Worm (Caenorhabditis elegans): ENCODE data around the gene PDB1.1.

Gene PDB1.1

ce11 chrX:7558928-7559455 is at the start of gene PDB1.1, which contains the start of gene F08C6.5:
TSS of gene PDB1.1 (minus strand) at chrX:7559085.
TSS of gene F08C6.5 (plus strand) at chrX:7559405.
- TF ChIP-seq sea-1 (GFP tag; conservative IDR thresholded peaks at IDR 0.05) (no peak), tbx-11 (GFP tag; IDR thresholded peaks at IDR 0.05) (no peak), hnd-1 (tag; optimal IDR thresholded peaks at IDR 0.05) (no peak), ceh-13 (GFP tag; optimal IDR thresholded peaks at IDR 0.05) (no peak), tra-4 (tag; optimal IDR thresholded peaks at IDR 0.05) (no peak), tbx-37 (GFP tag; conservative IDR thresholded peaks at IDR 0.05) (no peak), F13C5.2 (tag; optimal IDR thresholded peaks at IDR 0.05) (no peak), hmg-4 (GFP tag; optimal IDR thresholded peaks at IDR 0.05) (no peak), aly-1 (tag; optimal IDR thresholded peaks at IDR 0.05) (no peak), ceh-36 (tag; optimal IDR thresholded peaks at IDR 0.05) (no peak), ets-7 (tag; optimal IDR thresholded peaks at IDR 0.05) (no peak)

- TF ChIP-seq B0310.2 (tag; optimal IDR thresholded peaks at IDR 0.05) (no peak), F13C5.2 (tag; optimal IDR thresholded peaks at IDR 0.05) (no peak), ama-1 (optimal IDR thresholded peaks at IDR 0.05) (no peak), ets-7 (tag; optimal IDR thresholded peaks at IDR 0.05) (no peak), tbx-37 (GFP tag; conservative IDR thresholded peaks at IDR 0.05) (no peak), hmbx-1 (tag; optimal IDR thresholded peaks at IDR 0.05) (no peak)
Observed at ce11 chrX:7607982-7608381, 49.1 kb upstream of the PDB1.1 start, which contains the start of gene twk-17. TSS of gene twk-17 (minus strand) at chrX:7608082.

ce11 chrX:7596627-7597026 is 37.7 kb upstream of the PDB1.1 start, which contains the start of gene C44E12.1:
TSS of gene C44E12.1 (plus strand) at chrX:7596927.
- TF ChIP-seq hmg-4 (GFP tag; optimal IDR thresholded peaks at IDR 0.05): no peak
- TF ChIP-seq tbx-11 (GFP tag; IDR thresholded peaks at IDR 0.05): no peak
- TF ChIP-seq ets-7 (tag; optimal IDR thresholded peaks at IDR 0.05): no peak
- no peak for TF ChIP-seq ama-1 (optimal IDR thresholded peaks at IDR 0.05)
- TF ChIP-seq tbx-37 (GFP tag; conservative IDR thresholded peaks at IDR 0.05): no peak
- no peak for TF ChIP-seq B0310.2 (tag; optimal IDR thresholded peaks at IDR 0.05)
- TF ChIP-seq scrt-1 (GFP tag; IDR thresholded peaks at IDR 0.05): no peak
- TF ChIP-seq hnd-1 (tag; optimal IDR thresholded peaks at IDR 0.05): no peak
- no peak for TF ChIP-seq hmbx-1 (tag; optimal IDR thresholded peaks at IDR 0.05)
- TF ChIP-seq sea-1 (GFP tag; conservative IDR thresholded peaks at IDR 0.05): no peak

ce11 chrX:7596029-7596428 is 37.1 kb upstream of the PDB1.1 start:
- TF ChIP-seq B0310.2 (tag; optimal IDR thresholded peaks at IDR 0.05) (no peak), tra-4 (tag; optimal IDR thresholded peaks at IDR 0.05) (no peak), ceh-13 (GFP tag; optimal IDR thresholded peaks at IDR 0.05) (no peak), tbx-37 (GFP tag; conservative IDR thresholded peaks at IDR 0.05) (no peak), hmbx-1 (tag; optimal IDR thresholded peaks at IDR 0.05) (no peak), ceh-36 (tag; optimal IDR thresholded peaks at IDR 0.05) (no peak), sea-1 (GFP tag; conservative IDR thresholded peaks at IDR 0.05) (no peak), ama-1 (optimal IDR thresholded peaks at IDR 0.05) (no peak), pes-1 (GFP tag; IDR thresholded peaks at IDR 0.05) (no peak), aly-1 (tag; optimal IDR thresholded peaks at IDR 0.05) (no peak), hmg-4 (GFP tag; optimal IDR thresholded peaks at IDR 0.05) (no peak), hnd-1 (tag; optimal IDR thresholded peaks at IDR 0.05) (no peak), flt-1 (GFP tag; IDR thresholded peaks at IDR 0.05) (no peak), F13C5.2 (tag; optimal IDR thresholded peaks at IDR 0.05) (no peak), scrt-1 (GFP tag; IDR thresholded peaks at IDR 0.05) (no peak), ets-7 (tag; optimal IDR thresholded peaks at IDR 0.05) (no peak), tbx-11 (GFP tag; IDR thresholded peaks at IDR 0.05) (no peak)

ce11 chrX:7593931-7594544 is 35.2 kb upstream of the PDB1.1 start:
- TF ChIP-seq aly-1 (tag; optimal IDR thresholded peaks at IDR 0.05) (no peak), tbx-37 (GFP tag; conservative IDR thresholded peaks at IDR 0.05) (no peak), ets-7 (tag; optimal IDR thresholded peaks at IDR 0.05) (no peak), F13C5.2 (tag; optimal IDR thresholded peaks at IDR 0.05) (no peak), B0310.2 (tag; optimal IDR thresholded peaks at IDR 0.05) (no peak), scrt-1 (GFP tag; IDR thresholded peaks at IDR 0.05) (no peak), hmbx-1 (tag; optimal IDR thresholded peaks at IDR 0.05) (no peak)

DNA sequence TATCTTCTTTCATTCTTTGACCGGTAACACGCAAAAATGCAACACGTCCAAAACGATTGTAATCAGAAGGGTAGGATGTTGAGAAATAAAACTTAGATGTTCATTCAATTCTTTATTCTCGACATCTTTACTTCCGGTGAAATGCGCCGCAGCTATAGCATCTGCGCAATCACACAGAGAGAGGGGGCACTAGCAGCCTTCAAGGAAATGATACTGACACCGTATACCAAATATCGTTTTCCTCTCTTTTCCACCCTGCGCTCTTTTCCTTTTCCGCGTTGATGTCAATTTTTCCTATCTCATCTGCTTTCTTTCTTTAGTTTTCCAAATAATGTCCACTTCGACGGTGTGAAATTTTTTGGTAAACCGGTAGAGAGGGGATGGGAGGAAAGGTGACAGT is 31.9 kb upstream of the PDB1.1 start:
- TF ChIP-seq hmg-4 (GFP tag; optimal IDR thresholded peaks at IDR 0.05) (no peak), pes-1 (GFP tag; IDR thresholded peaks at IDR 0.05) (no peak), sea-1 (GFP tag; conservative IDR thresholded peaks at IDR 0.05) (no peak), ets-7 (tag; optimal IDR thresholded peaks at IDR 0.05) (no peak), hmbx-1 (tag; optimal IDR thresholded peaks at IDR 0.05) (no peak), tra-4 (tag; optimal IDR thresholded peaks at IDR 0.05) (no peak)

ce11 chrX:7587741-7588235 is 28.9 kb upstream of the PDB1.1 start:
- TF ChIP-seq ama-1 (optimal IDR thresholded peaks at IDR 0.05) (no peak), ceh-13 (GFP tag; optimal IDR thresholded peaks at IDR 0.05) (no peak), scrt-1 (GFP tag; IDR thresholded peaks at IDR 0.05) (no peak), sea-1 (GFP tag; conservative IDR thresholded peaks at IDR 0.05) (no peak), ets-7 (tag; optimal IDR thresholded peaks at IDR 0.05) (no peak), pes-1 (GFP tag; IDR thresholded peaks at IDR 0.05) (no peak), aly-1 (tag; optimal IDR thresholded peaks at IDR 0.05) (no peak), B0310.2 (tag; optimal IDR thresholded peaks at IDR 0.05) (no peak), ceh-36 (tag; optimal IDR thresholded peaks at IDR 0.05) (no peak), tbx-11 (GFP tag; IDR thresholded peaks at IDR 0.05) (no peak), hmbx-1 (tag; optimal IDR thresholded peaks at IDR 0.05) (no peak), flt-1 (GFP tag; IDR thresholded peaks at IDR 0.05) (no peak), tra-4 (tag; optimal IDR thresholded peaks at IDR 0.05) (no peak), F13C5.2 (tag; optimal IDR thresholded peaks at IDR 0.05) (no peak), hnd-1 (tag; optimal IDR thresholded peaks at IDR 0.05) (no peak)

Data from whole organism, early embryonic.